Worm (Caenorhabditis elegans): Measurements from ENCODE around the gene cfim-2.

The cfim-2 gene

DNA sequence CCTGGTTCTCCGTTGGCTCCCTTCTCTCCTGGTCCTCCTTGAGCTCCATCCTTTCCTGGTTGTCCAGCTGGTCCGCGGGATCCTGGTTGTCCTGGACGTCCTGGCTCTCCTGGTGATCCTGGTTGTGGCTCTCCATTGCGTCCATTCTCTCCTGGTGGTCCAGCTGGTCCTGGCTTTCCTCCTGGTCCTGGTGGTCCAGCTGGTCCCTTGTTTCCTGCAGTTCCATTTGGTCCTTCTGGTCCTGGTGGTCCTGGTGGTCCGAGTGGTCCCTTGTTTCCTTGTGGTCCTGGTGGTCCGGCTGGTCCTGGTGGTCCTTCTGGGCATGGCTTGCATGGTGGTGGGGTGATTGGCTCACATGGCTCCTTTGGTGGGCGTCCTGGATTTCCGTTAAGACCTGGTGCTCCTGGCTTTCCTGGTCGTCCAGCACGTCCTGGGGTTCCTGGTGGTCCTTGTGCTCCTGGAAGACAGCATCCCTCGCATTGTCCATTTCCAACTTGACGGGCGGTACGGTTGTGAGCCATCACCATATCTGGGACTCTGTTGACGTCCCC lies 53.0 kb downstream of the cfim-2 start:
- no peak for TF ChIP-seq ceh-13 (GFP tag; optimal IDR thresholded peaks at IDR 0.05)
- TF ChIP-seq flt-1 (GFP tag; IDR thresholded peaks at IDR 0.05), result no peak
- no peak for TF ChIP-seq scrt-1 (GFP tag; IDR thresholded peaks at IDR 0.05)
- TF ChIP-seq hmg-4 (GFP tag; optimal IDR thresholded peaks at IDR 0.05), result no peak
- no peak for TF ChIP-seq ets-7 (tag; optimal IDR thresholded peaks at IDR 0.05)
- TF ChIP-seq tbx-37 (GFP tag; conservative IDR thresholded peaks at IDR 0.05), result no peak
- TF ChIP-seq B0310.2 (tag; optimal IDR thresholded peaks at IDR 0.05), result no peak
- TF ChIP-seq hnd-1 (tag; optimal IDR thresholded peaks at IDR 0.05), result no peak
- TF ChIP-seq ceh-36 (tag; optimal IDR thresholded peaks at IDR 0.05), result no peak

DNA sequence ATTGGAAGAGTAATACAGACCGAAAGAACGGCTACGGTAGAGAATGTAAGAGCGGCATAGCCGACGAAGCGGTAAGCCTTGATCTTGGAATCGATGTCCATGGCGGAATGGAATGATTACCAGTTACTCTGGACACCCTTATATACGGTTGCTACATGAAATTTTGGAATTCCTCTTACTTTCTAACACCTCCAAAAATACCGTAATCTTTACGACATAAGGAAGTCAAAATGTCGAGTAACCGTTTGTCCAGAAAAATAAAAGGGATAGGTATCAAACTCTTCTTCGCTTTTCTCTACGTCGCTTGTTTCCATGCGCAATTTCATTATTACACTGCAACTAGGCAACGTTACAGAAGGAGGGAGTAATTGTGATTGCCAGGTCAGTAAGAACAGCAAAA lies 53.6 kb downstream of the cfim-2 start, which contains the start of gene col-119:
TSS of gene col-119 (minus strand) at position 101 of the 400 bp plus-strand sequence.
- no peak for TF ChIP-seq B0310.2 (tag; optimal IDR thresholded peaks at IDR 0.05)
- no peak for TF ChIP-seq F13C5.2 (tag; optimal IDR thresholded peaks at IDR 0.05)
- no peak for TF ChIP-seq tbx-37 (GFP tag; conservative IDR thresholded peaks at IDR 0.05)
- no peak for TF ChIP-seq hnd-1 (tag; optimal IDR thresholded peaks at IDR 0.05)
- TF ChIP-seq ama-1 (optimal IDR thresholded peaks at IDR 0.05), result no peak
- no peak for TF ChIP-seq flt-1 (GFP tag; IDR thresholded peaks at IDR 0.05)
- no peak for TF ChIP-seq scrt-1 (GFP tag; IDR thresholded peaks at IDR 0.05)
- no peak for TF ChIP-seq sea-1 (GFP tag; conservative IDR thresholded peaks at IDR 0.05)
- TF ChIP-seq aly-1 (tag; optimal IDR thresholded peaks at IDR 0.05), result no peak
- no peak for TF ChIP-seq tra-4 (tag; optimal IDR thresholded peaks at IDR 0.05)
- no peak for TF ChIP-seq pes-1 (GFP tag; IDR thresholded peaks at IDR 0.05)
- TF ChIP-seq tbx-11 (GFP tag; IDR thresholded peaks at IDR 0.05), result no peak
- TF ChIP-seq ceh-36 (tag; optimal IDR thresholded peaks at IDR 0.05), result no peak
- TF ChIP-seq ets-7 (tag; optimal IDR thresholded peaks at IDR 0.05), result no peak
- TF ChIP-seq hmbx-1 (tag; optimal IDR thresholded peaks at IDR 0.05), result no peak
